Worm (Caenorhabditis elegans) whole organism, mixed stage, embryonic: ENCODE measurements around the gene srbc-8.

ENCODE experiments used
- blmp-1 ChIP-seq: fragments of 150-350 bp; optimal IDR thresholded peaks from 2 replicates; lab custom pipeline; 2014; ENCODE audit warnings: missing biosample characterization, missing genetic modification characterization
- ceh-43 ChIP-seq: fragments of 200-800 bp; sonication (Bioruptor generic); optimal IDR thresholded peaks from 2 replicates; lab custom pipeline; 2018; ENCODE audit warnings: mild to moderate bottlenecking, missing genetic modification characterization, moderate library complexity, missing compliant biosample characterization
- ces-1 ChIP-seq: fragments of 150-350 bp; optimal IDR thresholded peaks from 2 replicates; lab custom pipeline; 2014; ENCODE audit warnings: missing biosample characterization, missing genetic modification reagents, missing genetic modification characterization
- elt-1 ChIP-seq: sonication (generic microtip); optimal IDR thresholded peaks from 2 replicates; lab custom pipeline; 2017; ENCODE audit warnings: missing genetic modification characterization, mild to moderate bottlenecking, missing compliant biosample characterization, antibody characterized with exemption, moderate library complexity, borderline replicate concordance; ENCODE audit not compliant: insufficient read depth
- lsy-2 ChIP-seq: fragments of 150-350 bp; optimal IDR thresholded peaks from 2 replicates; lab custom pipeline; 2014; ENCODE audit warnings: missing biosample characterization, missing genetic modification characterization
- nhr-12 ChIP-seq: fragments of 150-350 bp; optimal IDR thresholded peaks from 2 replicates; lab custom pipeline; 2014; ENCODE audit warnings: missing biosample characterization, missing genetic modification characterization
- nhr-2 ChIP-seq: fragments of 150-350 bp; optimal IDR thresholded peaks from 2 replicates; lab custom pipeline; 2014; ENCODE audit warnings: missing biosample characterization, missing genetic modification characterization
- nhr-237 ChIP-seq: fragments of 150-350 bp; optimal IDR thresholded peaks from 2 replicates; lab custom pipeline; 2014; ENCODE audit warnings: missing biosample characterization, missing genetic modification characterization
- sem-2 ChIP-seq: fragments of 200-800 bp; sonication (Bioruptor generic); optimal IDR thresholded peaks from 2 replicates; lab custom pipeline; 2018; ENCODE audit warnings: mild to moderate bottlenecking, missing genetic modification characterization, missing compliant biosample characterization
- snpc-4 ChIP-seq: fragments of 150-350 bp; optimal IDR thresholded peaks from 2 replicates; lab custom pipeline; 2014; ENCODE audit warnings: missing biosample characterization, missing genetic modification characterization
- sptf-1 ChIP-seq: sonication (generic microtip); optimal IDR thresholded peaks from 2 replicates; lab custom pipeline; 2017; ENCODE audit warnings: mild to moderate bottlenecking, missing genetic modification characterization, moderate library complexity, missing compliant biosample characterization
- zip-8 ChIP-seq: fragments of 150-350 bp; optimal IDR thresholded peaks from 2 replicates; lab custom pipeline; 2014; ENCODE audit warnings: missing biosample characterization, missing genetic modification characterization

DNA sequence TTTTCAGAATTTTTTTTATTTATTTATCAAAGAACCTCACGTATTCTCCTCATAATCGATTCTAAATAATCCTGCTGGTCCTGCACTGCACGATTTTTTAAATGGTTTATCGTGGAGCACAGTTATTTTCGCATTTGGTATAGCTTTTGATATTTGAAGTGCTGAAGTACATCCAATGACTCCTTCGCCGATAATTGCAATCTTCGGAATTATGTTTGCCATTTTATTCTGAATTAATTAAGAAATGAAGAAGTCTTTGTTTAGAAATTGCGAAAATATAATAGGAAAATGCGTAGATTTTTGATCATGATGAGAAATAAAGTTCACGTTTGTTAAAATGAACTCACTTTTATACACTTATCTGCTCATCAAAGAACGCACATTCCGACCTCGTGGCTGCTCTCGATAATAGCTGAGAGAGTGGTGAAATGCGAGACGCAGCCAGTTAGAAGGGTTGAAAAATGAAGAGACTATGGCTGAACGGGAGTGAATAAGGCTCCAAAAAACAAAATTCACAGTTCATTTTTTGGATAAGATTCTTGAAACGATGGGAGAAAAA, 50.0 kb downstream of the srbc-8 start:
- no peak for TF ChIP-seq sem-2 (GFP tag; lab: Kevin White, UChicago)
- TF ChIP-seq lsy-2, result no peak
- no peak for TF ChIP-seq nhr-12 (tag; lab: Kevin White, UChicago)
- TF ChIP-seq elt-1 (tag; lab: Kevin White, UChicago), result no peak
- TF ChIP-seq nhr-237 (tag; lab: Kevin White, UChicago), result no peak
- TF ChIP-seq ces-1 (GFP tag; lab: Kevin White, UChicago), result no peak
- no peak for TF ChIP-seq nhr-2 (tag; lab: Kevin White, UChicago)
- no peak for TF ChIP-seq snpc-4
- no peak for TF ChIP-seq blmp-1
- TF ChIP-seq zip-8, result no peak
- no peak for TF ChIP-seq ceh-43 (GFP tag; lab: Kevin White, UChicago)
- TF ChIP-seq sptf-1, result no peak
